Worm (Caenorhabditis elegans) whole organism, late embryonic: Measurements from ENCODE around the gene wdr-83.
A peak's percentile ranks its signal among the peaks of the same experiment; 100 is the strongest.

Experiments
- C08G9.2 ChIP-seq: sonication (generic microtip); optimal IDR thresholded peaks from 2 replicates; lab custom pipeline; 2016; ENCODE audit warnings: mild to moderate bottlenecking, missing genetic modification characterization, moderate library complexity, missing compliant biosample characterization
- F13H6.1 ChIP-seq: sonication (generic microtip); optimal IDR thresholded peaks from 2 replicates; lab custom pipeline; 2016; ENCODE audit warnings: missing genetic modification characterization, missing compliant biosample characterization
- T23F11.4 ChIP-seq: fragments of 200-800 bp; sonication (Bioruptor generic); optimal IDR thresholded peaks from 2 replicates; lab custom pipeline; 2018; ENCODE audit warnings: mild to moderate bottlenecking, missing genetic modification characterization, missing compliant biosample characterization
- Y22D7AL.16 ChIP-seq: sonication (generic microtip); optimal IDR thresholded peaks from 2 replicates; lab custom pipeline; 2016; ENCODE audit warnings: missing genetic modification characterization, missing compliant biosample characterization
- ahr-1 ChIP-seq: sonication (generic microtip); optimal IDR thresholded peaks from 2 replicates; lab custom pipeline; 2016; ENCODE audit warnings: missing genetic modification characterization, missing compliant biosample characterization
- ama-1 ChIP-seq: fragments of 150-350 bp; optimal IDR thresholded peaks from 2 replicates; lab custom pipeline; 2014
- ceh-18 ChIP-seq: sonication (generic microtip); optimal IDR thresholded peaks from 2 replicates; lab custom pipeline; 2016; ENCODE audit warnings: missing genetic modification characterization, missing compliant biosample characterization
- ceh-2 ChIP-seq: sonication (generic microtip); optimal IDR thresholded peaks from 2 replicates; lab custom pipeline; 2016; ENCODE audit warnings: missing genotype, missing genetic modification characterization, missing compliant biosample characterization
- ceh-22 ChIP-seq: sonication (generic microtip); optimal IDR thresholded peaks from 2 replicates; lab custom pipeline; 2017; ENCODE audit warnings: missing biosample characterization, missing genetic modification characterization
- ceh-24 ChIP-seq: sonication (generic microtip); optimal IDR thresholded peaks from 2 replicates; lab custom pipeline; 2016; ENCODE audit warnings: mild to moderate bottlenecking, missing genetic modification characterization, missing compliant biosample characterization
- ceh-31 ChIP-seq: sonication (generic microtip); optimal IDR thresholded peaks from 2 replicates; lab custom pipeline; 2016; ENCODE audit warnings: missing genetic modification characterization, missing compliant biosample characterization
- ceh-45 ChIP-seq: fragments of 200-800 bp; sonication (Bioruptor generic); IDR thresholded peaks from 2 replicates; pipeline ENCODE4 v1.3.6; 2022; ENCODE audit warnings: missing genetic modification reagents, missing genetic modification characterization, missing compliant biosample characterization
- ceh-6 ChIP-seq: fragments of 200-800 bp; sonication (Bioruptor generic); optimal IDR thresholded peaks from 2 replicates; lab custom pipeline; 2018; ENCODE audit warnings: mild to moderate bottlenecking, missing genetic modification characterization, missing compliant biosample characterization
- ceh-9 ChIP-seq: sonication (generic microtip); optimal IDR thresholded peaks from 2 replicates; lab custom pipeline; 2016; ENCODE audit warnings: mild to moderate bottlenecking, missing genetic modification characterization, inconsistent platforms, missing compliant biosample characterization
- che-1 ChIP-seq: sonication (generic microtip); optimal IDR thresholded peaks from 2 replicates; lab custom pipeline; 2016; ENCODE audit warnings: mild to moderate bottlenecking, missing genetic modification characterization, missing compliant biosample characterization
- dmd-4 ChIP-seq: sonication (generic microtip); optimal IDR thresholded peaks from 2 replicates; lab custom pipeline; 2016; ENCODE audit warnings: borderline replicate concordance, missing genetic modification characterization, missing compliant biosample characterization
- dve-1 ChIP-seq: sonication (generic microtip); optimal IDR thresholded peaks from 2 replicates; lab custom pipeline; 2017; ENCODE audit warnings: antibody characterized with exemption, mild to moderate bottlenecking, missing genetic modification characterization, missing compliant biosample characterization
- elt-2 ChIP-seq: sonication (generic microtip); optimal IDR thresholded peaks from 2 replicates; lab custom pipeline; 2016; ENCODE audit warnings: missing genetic modification reagents, missing genetic modification characterization, missing compliant biosample characterization
- eyg-1 ChIP-seq: sonication (generic microtip); optimal IDR thresholded peaks from 2 replicates; lab custom pipeline; 2016; ENCODE audit warnings: missing genotype, missing genetic modification characterization, missing compliant biosample characterization
- fax-1 ChIP-seq: sonication (generic microtip); optimal IDR thresholded peaks from 2 replicates; lab custom pipeline; 2016; ENCODE audit warnings: missing genotype, missing genetic modification characterization, missing compliant biosample characterization
- fkh-10 ChIP-seq: fragments of 150-350 bp; optimal IDR thresholded peaks from 2 replicates; lab custom pipeline; 2014; ENCODE audit warnings: missing biosample characterization, missing genetic modification reagents, missing genetic modification characterization
- fkh-6 ChIP-seq: sonication (generic microtip); optimal IDR thresholded peaks from 2 replicates; lab custom pipeline; 2016; ENCODE audit warnings: missing genetic modification characterization, missing compliant biosample characterization
- gmeb-2 ChIP-seq: sonication (generic microtip); optimal IDR thresholded peaks from 2 replicates; lab custom pipeline; 2016; ENCODE audit warnings: missing genetic modification characterization, inconsistent platforms, missing compliant biosample characterization
- hlh-13 ChIP-seq: fragments of 200-800 bp; sonication (Bioruptor generic); optimal IDR thresholded peaks from 2 replicates; lab custom pipeline; 2018; ENCODE audit warnings: mild to moderate bottlenecking, missing genetic modification characterization, missing compliant biosample characterization
- hlh-15 ChIP-seq: sonication (generic microtip); optimal IDR thresholded peaks from 2 replicates; lab custom pipeline; 2016; ENCODE audit warnings: missing genetic modification characterization, missing compliant biosample characterization
- hlh-8 ChIP-seq: sonication (generic microtip); optimal IDR thresholded peaks from 2 replicates; lab custom pipeline; 2016; ENCODE audit warnings: missing genotype, missing genetic modification characterization, missing compliant biosample characterization
- lim-6 ChIP-seq: sonication (generic microtip); optimal IDR thresholded peaks from 2 replicates; lab custom pipeline; 2016; ENCODE audit warnings: missing genetic modification characterization, missing compliant biosample characterization
- lin-11 ChIP-seq: fragments of 200-800 bp; sonication (Bioruptor generic); optimal IDR thresholded peaks from 2 replicates; lab custom pipeline; 2018; ENCODE audit warnings: mild to moderate bottlenecking, missing genetic modification characterization, missing compliant biosample characterization
- madf-2 ChIP-seq: sonication (generic microtip); optimal IDR thresholded peaks from 2 replicates; lab custom pipeline; 2017; ENCODE audit warnings: missing genetic modification characterization, missing compliant biosample characterization
- mec-3 ChIP-seq: sonication (generic microtip); optimal IDR thresholded peaks from 2 replicates; lab custom pipeline; 2016; ENCODE audit warnings: borderline replicate concordance, missing genetic modification characterization, missing compliant biosample characterization
- nfya-1 ChIP-seq: sonication (generic microtip); optimal IDR thresholded peaks from 2 replicates; lab custom pipeline; 2017; ENCODE audit warnings: missing genetic modification characterization, mild to moderate bottlenecking, missing compliant biosample characterization, antibody characterized with exemption, moderate library complexity
- nhr-232 ChIP-seq: sonication (generic microtip); optimal IDR thresholded peaks from 2 replicates; lab custom pipeline; 2016; ENCODE audit warnings: missing genetic modification characterization, missing compliant biosample characterization
- npax-4 ChIP-seq: sonication (generic microtip); optimal IDR thresholded peaks from 2 replicates; lab custom pipeline; 2016; ENCODE audit warnings: missing genetic modification characterization, missing compliant biosample characterization
- odd-2 ChIP-seq: sonication (generic microtip); optimal IDR thresholded peaks from 2 replicates; lab custom pipeline; 2017; ENCODE audit warnings: antibody characterized with exemption, mild to moderate bottlenecking, missing genetic modification characterization, missing compliant biosample characterization
- pat-9 ChIP-seq: fragments of 200-800 bp; sonication (Bioruptor generic); optimal IDR thresholded peaks from 2 replicates; lab custom pipeline; 2018; ENCODE audit warnings: mild to moderate bottlenecking, missing genetic modification characterization, moderate library complexity, missing compliant biosample characterization
- pha-2 ChIP-seq: sonication (generic microtip); optimal IDR thresholded peaks from 2 replicates; lab custom pipeline; 2017; ENCODE audit warnings: mild to moderate bottlenecking, missing genetic modification characterization, missing compliant biosample characterization
- pqm-1 ChIP-seq: sonication (generic microtip); optimal IDR thresholded peaks from 2 replicates; lab custom pipeline; 2016; ENCODE audit warnings: missing genetic modification characterization, missing compliant biosample characterization
- pros-1 ChIP-seq: fragments of 150-350 bp; optimal IDR thresholded peaks from 2 replicates; lab custom pipeline; 2014; ENCODE audit warnings: missing biosample characterization, missing genetic modification reagents, missing genetic modification characterization
- ref-2 ChIP-seq: sonication (generic microtip); optimal IDR thresholded peaks from 2 replicates; lab custom pipeline; 2016; ENCODE audit warnings: missing genetic modification characterization, missing compliant biosample characterization
- rnt-1 ChIP-seq: sonication (generic microtip); optimal IDR thresholded peaks from 2 replicates; lab custom pipeline; 2016; ENCODE audit warnings: missing genetic modification characterization, missing compliant biosample characterization
- sox-4 ChIP-seq: sonication (generic microtip); optimal IDR thresholded peaks from 2 replicates; lab custom pipeline; 2017; ENCODE audit warnings: mild to moderate bottlenecking, missing genetic modification characterization, inconsistent platforms, missing compliant biosample characterization
- syd-9 ChIP-seq: sonication (generic microtip); optimal IDR thresholded peaks from 2 replicates; lab custom pipeline; 2016; ENCODE audit warnings: mild to moderate bottlenecking, missing genetic modification characterization, moderate library complexity, missing compliant biosample characterization
- tbx-2 ChIP-seq: sonication (generic microtip); optimal IDR thresholded peaks from 2 replicates; lab custom pipeline; 2016; ENCODE audit warnings: missing genetic modification characterization, missing compliant biosample characterization
- tbx-7 ChIP-seq: sonication (generic microtip); optimal IDR thresholded peaks from 2 replicates; lab custom pipeline; 2016; ENCODE audit warnings: missing genotype, missing genetic modification characterization, missing compliant biosample characterization
- ttx-3 ChIP-seq: sonication (generic microtip); optimal IDR thresholded peaks from 2 replicates; lab custom pipeline; 2016; ENCODE audit warnings: missing genetic modification reagents, missing genetic modification characterization, missing compliant biosample characterization
- unc-3 ChIP-seq, 2 experiments: fragments of 200-800 bp in 1 of 2; sonication (Bioruptor generic) in 1 of 2; sonication (generic microtip) in 1 of 2; conservative IDR thresholded peaks in 1 of 2; optimal IDR thresholded peaks in 1 of 2; 2 replicates each; pipeline versions ENCODE4 v1.3.6 to Lab custom; 2016 to 2022; ENCODE audit warnings: missing compliant biosample characterization in 2 of 2, missing genetic modification characterization in 2 of 2, missing genetic modification reagents in 1 of 2
- unc-42 ChIP-seq: sonication (generic microtip); optimal IDR thresholded peaks from 2 replicates; lab custom pipeline; 2016; ENCODE audit warnings: missing genotype, missing genetic modification characterization, missing compliant biosample characterization
- unc-55 ChIP-seq: sonication (generic microtip); optimal IDR thresholded peaks from 2 replicates; lab custom pipeline; 2017; ENCODE audit warnings: missing biosample characterization, missing genetic modification reagents, missing genetic modification characterization
- zip-5 ChIP-seq: sonication (generic microtip); optimal IDR thresholded peaks from 2 replicates; lab custom pipeline; 2016; ENCODE audit warnings: missing genetic modification characterization, missing compliant biosample characterization
- ztf-16 ChIP-seq: sonication (generic microtip); optimal IDR thresholded peaks from 2 replicates; lab custom pipeline; 2017; ENCODE audit warnings: missing genetic modification characterization, missing compliant biosample characterization

The wdr-83 gene

DNA sequence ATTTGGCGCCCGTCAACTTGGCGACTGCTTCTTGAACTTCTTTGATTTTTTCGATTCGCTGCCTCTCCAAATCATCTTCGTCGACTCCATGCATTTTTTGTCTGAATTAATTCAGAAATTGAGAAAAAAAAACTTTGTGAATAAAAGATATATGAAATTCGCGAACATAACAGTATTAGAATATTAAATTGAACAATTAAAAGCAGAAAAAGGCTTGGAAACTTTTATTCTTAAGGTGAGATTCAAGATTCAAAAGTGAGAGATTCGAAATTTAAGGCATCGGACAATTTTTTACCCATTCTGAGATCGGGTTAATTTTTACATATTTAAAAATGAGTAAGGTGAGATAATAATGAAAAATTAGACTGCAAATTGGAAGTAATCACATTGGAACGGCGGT, 2.4 kb upstream of the wdr-83 start, which contains the start of gene F33G12.3:
Gene F33G12.3, minus strand, starts transcription at position 101 of the 400 bp plus-strand sequence.
- no peak for TF ChIP-seq unc-55 (GFP tag; lab: Kevin White, UChicago)
- no peak for TF ChIP-seq fkh-6 (tag; lab: Kevin White, UChicago)
- TF ChIP-seq madf-2 (tag; lab: Kevin White, UChicago) = no peak

DNA sequence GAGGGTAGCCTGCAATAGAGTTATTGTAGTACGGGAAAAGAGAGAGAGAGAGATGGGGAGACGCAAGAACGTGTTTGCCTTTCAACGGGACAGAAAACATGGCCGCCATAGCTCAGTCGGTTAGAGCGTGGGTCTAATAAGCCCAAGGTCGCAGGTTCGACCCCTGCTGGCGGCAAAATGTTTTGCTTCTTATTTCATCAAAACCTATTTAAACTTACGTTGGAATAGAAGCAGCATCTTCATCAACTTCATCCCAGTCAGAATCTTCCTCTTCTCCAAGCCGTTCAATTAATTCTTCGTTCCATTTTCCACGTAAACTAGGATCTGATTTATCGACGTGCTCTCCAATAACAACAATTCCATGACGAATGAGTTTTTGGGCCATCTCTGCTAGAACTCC, 1.2 kb upstream of the wdr-83 start:
- TF ChIP-seq eyg-1 (tag; lab: Kevin White, UChicago) = peak; percentile 88
- TF ChIP-seq pqm-1 (tag; lab: Kevin White, UChicago) = peak; percentile 73
- TF ChIP-seq mec-3 (tag; lab: Kevin White, UChicago) = peak; percentile 58
- TF ChIP-seq C08G9.2 (tag; lab: Kevin White, UChicago) = peak; percentile 86
- TF ChIP-seq T23F11.4 (GFP tag; lab: Kevin White, UChicago) = peak; percentile 77
- TF ChIP-seq ceh-24 (tag; lab: Kevin White, UChicago) = peak; percentile 72
- peak; percentile 100 for TF ChIP-seq elt-2 (tag; lab: Kevin White, UChicago)
- no peak for TF ChIP-seq unc-55 (GFP tag; lab: Kevin White, UChicago)
- TF ChIP-seq dmd-4 (tag; lab: Kevin White, UChicago) = peak; percentile 55
- peak; percentile 83 for TF ChIP-seq dve-1 (tag; lab: Kevin White, UChicago)
- peak; percentile 7 for TF ChIP-seq tbx-7 (tag; lab: Kevin White, UChicago)
- TF ChIP-seq sox-4 = peak; percentile 88
- peak; percentile 80 for TF ChIP-seq hlh-15 (tag; lab: Kevin White, UChicago)
- peak; percentile 81 for TF ChIP-seq madf-2 (tag; lab: Kevin White, UChicago)
- peak; percentile 86 for TF ChIP-seq F13H6.1
- TF ChIP-seq syd-9 (tag; lab: Kevin White, UChicago) = peak; percentile 84
- peak; percentile 90 for TF ChIP-seq che-1
- peak; percentile 86 for TF ChIP-seq ztf-16 (tag; lab: Kevin White, UChicago)
- peak; percentile 85 for TF ChIP-seq Y22D7AL.16
- TF ChIP-seq hlh-13 (GFP tag; lab: Kevin White, UChicago) = peak; percentile 79
- peak; percentile 54 for TF ChIP-seq odd-2 (tag; lab: Kevin White, UChicago)
- TF ChIP-seq nfya-1 (tag; lab: Kevin White, UChicago) = peak; percentile 78
- peak; percentile 86 for TF ChIP-seq unc-3 (GFP tag; conservative IDR thresholded peaks at IDR 0.05; lab: Robert Waterston, UW)
- TF ChIP-seq unc-3 (tag; optimal IDR thresholded peaks at IDR 0.05; lab: Kevin White, UChicago) = peak; percentile 81
- peak; percentile 76 for TF ChIP-seq ahr-1
- TF ChIP-seq gmeb-2 (tag; lab: Kevin White, UChicago) = peak; percentile 87
- TF ChIP-seq pros-1 (tag; lab: Kevin White, UChicago) = peak; percentile 34
- peak; percentile 77; the same call in 1 of the 2 replicates for TF ChIP-seq ceh-45 (GFP tag; lab: Robert Waterston, UW)
- peak; percentile 88 for TF ChIP-seq pha-2
- peak; percentile 81 for TF ChIP-seq ttx-3 (tag; lab: Kevin White, UChicago)
- peak; percentile 75 for TF ChIP-seq lin-11 (tag; lab: Kevin White, UChicago)
- TF ChIP-seq lim-6 = no peak
- peak; percentile 87 for TF ChIP-seq nhr-232 (tag; lab: Kevin White, UChicago)
- TF ChIP-seq ceh-31 (tag; lab: Kevin White, UChicago) = peak; percentile 75
- peak; percentile 85 for TF ChIP-seq tbx-2 (tag; lab: Kevin White, UChicago)
- TF ChIP-seq rnt-1 (tag; lab: Kevin White, UChicago) = peak; percentile 58
- TF ChIP-seq unc-42 (tag; lab: Kevin White, UChicago) = peak; percentile 78
- peak; percentile 82 for TF ChIP-seq fax-1 (tag; lab: Kevin White, UChicago)
- TF ChIP-seq ama-1 (lab: Kevin White, UChicago) = no peak
- peak; percentile 73 for TF ChIP-seq npax-4 (tag; lab: Kevin White, UChicago)
- peak; percentile 91 for TF ChIP-seq ceh-18
- peak; percentile 88 for TF ChIP-seq pat-9 (tag; lab: Kevin White, UChicago)
- TF ChIP-seq ceh-6 = peak; percentile 90
- TF ChIP-seq ceh-9 (tag; lab: Kevin White, UChicago) = peak; percentile 49
- no peak for TF ChIP-seq fkh-10 (GFP tag; lab: Kevin White, UChicago)
- peak; percentile 22 for TF ChIP-seq ceh-22 (tag; lab: Kevin White, UChicago)
- peak; percentile 86 for TF ChIP-seq ceh-2 (tag; lab: Kevin White, UChicago)
- TF ChIP-seq hlh-8 (tag; lab: Kevin White, UChicago) = peak; percentile 79
- TF ChIP-seq zip-5 (tag; lab: Kevin White, UChicago) = peak; percentile 73
- TF ChIP-seq ref-2 (tag; lab: Kevin White, UChicago) = peak; percentile 90
